Fruit fly (Drosophila melanogaster) whole organism, embryonic: Measurements from ENCODE around the gene CG13088.

Experiments used
- Atf-2 ChIP-seq: fragments of 200-800 bp; sonication (Bioruptor generic); optimal IDR thresholded peaks from 2 replicates; lab custom pipeline; 2016; ENCODE audit warnings: missing biosample characterization, missing genetic modification characterization
- Awh ChIP-seq: fragments of 200-800 bp; sonication (Bioruptor generic); IDR thresholded peaks from 2 replicates; pipeline ENCODE4, ENCODE4 v1.3.6; 2022; ENCODE audit warnings: missing biosample characterization, missing genetic modification characterization
- CG11696 ChIP-seq: fragments of 200-800 bp; sonication (Bioruptor generic); IDR thresholded peaks from 2 replicates; pipeline ENCODE4 v1.3.6; 2022; ENCODE audit warnings: missing biosample characterization, missing genetic modification characterization
- CG1233 ChIP-seq: fragments of 200-800 bp; sonication (Bioruptor generic); optimal IDR thresholded peaks from 4 replicates; lab custom pipeline; 2018; ENCODE audit warnings: missing biosample characterization, mild to moderate bottlenecking, missing genetic modification characterization
- CG14710 ChIP-seq: fragments of 200-800 bp; sonication (Bioruptor generic); optimal IDR thresholded peaks from 3 replicates; lab custom pipeline; 2019; ENCODE audit warnings: missing biosample characterization, mild to moderate bottlenecking, missing genetic modification characterization, moderate library complexity
- CG17612 ChIP-seq: fragments of 200-800 bp; sonication (Bioruptor generic); IDR thresholded peaks from 2 replicates; pipeline ENCODE4 v1.3.6; 2022; ENCODE audit warnings: missing biosample characterization, missing genetic modification characterization
- CG1832 ChIP-seq: fragments of 200-800 bp; sonication (Bioruptor generic); optimal IDR thresholded peaks from 2 replicates; lab custom pipeline; 2017; ENCODE audit warnings: missing biosample characterization, mild to moderate bottlenecking, missing genetic modification characterization, inconsistent platforms
- CG3065 ChIP-seq: fragments of 200-800 bp; sonication (Bioruptor generic); optimal IDR thresholded peaks from 2 replicates; lab custom pipeline; 2016; ENCODE audit warnings: missing biosample characterization, missing genetic modification characterization
- CG3407 ChIP-seq: fragments of 200-800 bp; sonication (Bioruptor generic); optimal IDR thresholded peaks from 2 replicates; lab custom pipeline; 2018; ENCODE audit warnings: missing biosample characterization, mild to moderate bottlenecking, missing genetic modification characterization
- CG3838 ChIP-seq: fragments of 200-800 bp; sonication (Bioruptor generic); optimal IDR thresholded peaks from 3 replicates; lab custom pipeline; 2016; ENCODE audit warnings: missing biosample characterization, missing genetic modification characterization
- CG3847 ChIP-seq: fragments of 200-800 bp; sonication (Bioruptor generic); IDR thresholded peaks from 2 replicates; pipeline ENCODE4 v1.3.6; 2022; ENCODE audit warnings: missing biosample characterization, missing genetic modification characterization
- CG4617 ChIP-seq: fragments of 200-800 bp; sonication (Bioruptor generic); optimal IDR thresholded peaks from 3 replicates; lab custom pipeline; 2016; ENCODE audit warnings: missing biosample characterization, missing genetic modification characterization, borderline replicate concordance
- CG4707 ChIP-seq: fragments of 200-800 bp; sonication (Bioruptor generic); optimal IDR thresholded peaks from 2 replicates; lab custom pipeline; 2018; ENCODE audit warnings: missing biosample characterization, mild to moderate bottlenecking, missing genetic modification characterization, moderate library complexity
- CG7745 ChIP-seq: fragments of 200-800 bp; sonication (Bioruptor generic); optimal IDR thresholded peaks from 2 replicates; lab custom pipeline; 2018; ENCODE audit warnings: missing biosample characterization, mild to moderate bottlenecking, missing genetic modification characterization, moderate library complexity
- CG7839 ChIP-seq: fragments of 200-800 bp; sonication (Bioruptor generic); optimal IDR thresholded peaks from 3 replicates; lab custom pipeline; 2018; ENCODE audit warnings: missing biosample characterization, mild to moderate bottlenecking, missing genetic modification characterization, moderate library complexity
- CG8359 ChIP-seq: fragments of 200-800 bp; sonication (Bioruptor generic); optimal IDR thresholded peaks from 2 replicates; lab custom pipeline; 2017; ENCODE audit warnings: missing biosample characterization, mild to moderate bottlenecking, missing genetic modification characterization, borderline replicate concordance
- D ChIP-seq, 2 experiments: fragments of 200-800 bp in 1 of 2; fragments of >200 bp in 1 of 2; sonication (Bioruptor generic) in 1 of 2; optimal IDR thresholded peaks; 2 replicates in 1 of 2; 3 replicates in 1 of 2; lab custom pipeline; 2017; ENCODE audit warnings: mild to moderate bottlenecking in 1 of 2, missing biosample characterization in 1 of 2, missing genetic modification characterization in 1 of 2, missing genetic modification reagents in 1 of 2
- Deaf1 ChIP-seq: fragments of 200-800 bp; optimal IDR thresholded peaks from 3 replicates; lab custom pipeline; 2019; ENCODE audit warnings: missing biosample characterization, mild to moderate bottlenecking, missing genetic modification characterization, moderate library complexity
- Dip2 ChIP-seq: fragments of 200-800 bp; sonication (Bioruptor generic); IDR thresholded peaks from 2 replicates; pipeline ENCODE4 v1.3.6; 2022; ENCODE audit warnings: missing biosample characterization, missing genetic modification characterization
- H2.0 ChIP-seq: fragments of 200-800 bp; sonication (Bioruptor generic); IDR thresholded peaks from 2 replicates; pipeline ENCODE4 v1.3.6; 2022; ENCODE audit warnings: missing biosample characterization, missing genetic modification characterization
- NK7.1 ChIP-seq: fragments of 200-800 bp; sonication (Bioruptor generic); optimal IDR thresholded peaks from 3 replicates; lab custom pipeline; 2016; ENCODE audit warnings: missing biosample characterization, missing genetic modification characterization
- Oli ChIP-seq: fragments of 200-800 bp; sonication (Bioruptor generic); optimal IDR thresholded peaks from 2 replicates; lab custom pipeline; 2018; ENCODE audit warnings: missing biosample characterization, mild to moderate bottlenecking, missing genetic modification characterization, moderate library complexity
- TFAM ChIP-seq: fragments of 200-800 bp; sonication (Bioruptor generic); optimal IDR thresholded peaks from 2 replicates; lab custom pipeline; 2017; ENCODE audit warnings: missing biosample characterization, missing genetic modification characterization, inconsistent platforms
- YL-1 ChIP-seq: fragments of 200-800 bp; sonication (Bioruptor generic); optimal IDR thresholded peaks from 3 replicates; lab custom pipeline; 2017; ENCODE audit warnings: missing biosample characterization, mild to moderate bottlenecking, missing genetic modification characterization
- aop ChIP-seq: fragments of 200-800 bp; sonication (Bioruptor generic); IDR thresholded peaks from 2 replicates; pipeline ENCODE4 v1.3.6; 2022; ENCODE audit warnings: missing biosample characterization, missing genetic modification characterization
- bbx ChIP-seq: fragments of 200-800 bp; sonication (Bioruptor generic); IDR thresholded peaks from 2 replicates; pipeline ENCODE4 v1.3.6; 2022; ENCODE audit warnings: missing biosample characterization, missing genetic modification characterization; ENCODE audit not compliant: partially characterized antibody
- bcd ChIP-seq: fragments of 200-800 bp; sonication (Bioruptor generic); optimal IDR thresholded peaks from 2 replicates; lab custom pipeline; 2017; ENCODE audit warnings: missing biosample characterization, mild to moderate bottlenecking, missing genetic modification characterization
- bigmax ChIP-seq: fragments of 200-800 bp; sonication (Bioruptor generic); optimal IDR thresholded peaks from 2 replicates; lab custom pipeline; 2018; ENCODE audit warnings: missing biosample characterization, mild to moderate bottlenecking, missing genetic modification characterization
- bsh ChIP-seq, 2 experiments: fragments of 200-800 bp; sonication (Bioruptor generic); optimal IDR thresholded peaks; 2 replicates each; lab custom pipeline; 2017 to 2018; ENCODE audit warnings: mild to moderate bottlenecking in 2 of 2, missing biosample characterization in 2 of 2, missing genetic modification characterization in 2 of 2, moderate library complexity in 1 of 2
- btn ChIP-seq: fragments of 200-800 bp; sonication (Bioruptor generic); optimal IDR thresholded peaks from 2 replicates; lab custom pipeline; 2016; ENCODE audit warnings: missing biosample characterization, missing genetic modification characterization
- crc ChIP-seq: fragments of 200-800 bp; sonication (Bioruptor generic); optimal IDR thresholded peaks from 2 replicates; lab custom pipeline; 2016; ENCODE audit warnings: missing biosample characterization, missing genetic modification characterization
- dati ChIP-seq: fragments of 200-800 bp; sonication (Bioruptor generic); IDR thresholded peaks from 2 replicates; pipeline ENCODE4 v1.3.6; 2022; ENCODE audit warnings: missing biosample characterization, missing genetic modification characterization
- emc ChIP-seq: fragments of 200-800 bp; sonication (Bioruptor generic); optimal IDR thresholded peaks from 2 replicates; lab custom pipeline; 2016; ENCODE audit warnings: missing biosample characterization, missing genetic modification characterization
- esg ChIP-seq: fragments of 200-800 bp; sonication (Bioruptor generic); conservative IDR thresholded peaks from 2 replicates; pipeline ENCODE4 v1.3.6; 2022; ENCODE audit warnings: missing biosample characterization, missing genetic modification characterization
- eyg ChIP-seq: fragments of 200-800 bp; sonication (Bioruptor generic); optimal IDR thresholded peaks from 3 replicates; lab custom pipeline; 2016; ENCODE audit warnings: missing biosample characterization, missing genetic modification characterization
- fd96Cb ChIP-seq: fragments of 200-800 bp; sonication (Bioruptor generic); optimal IDR thresholded peaks from 2 replicates; lab custom pipeline; 2018; ENCODE audit warnings: missing biosample characterization, mild to moderate bottlenecking, missing genetic modification characterization, moderate library complexity
- grau ChIP-seq: fragments of 200-800 bp; optimal IDR thresholded peaks from 3 replicates; lab custom pipeline; 2019; ENCODE audit warnings: missing biosample characterization, mild to moderate bottlenecking, missing genetic modification characterization, moderate library complexity
- hbn ChIP-seq: fragments of 200-800 bp; sonication (Bioruptor generic); IDR thresholded peaks from 2 replicates; pipeline ENCODE4 v1.3.6; 2022; ENCODE audit warnings: missing biosample characterization, missing genetic modification characterization; ENCODE audit not compliant: partially characterized antibody
- hkb ChIP-seq, 2 experiments: fragments of 200-800 bp in 1 of 2; fragments of >200 bp in 1 of 2; sonication (Bioruptor generic) in 1 of 2; IDR thresholded peaks in 1 of 2; optimal IDR thresholded peaks in 1 of 2; 2 replicates each; pipeline versions ENCODE4 v1.3.6 to Lab custom; 2017 to 2022; ENCODE audit warnings: missing biosample characterization in 1 of 2, missing genetic modification characterization in 1 of 2
- kah ChIP-seq: fragments of 200-800 bp; sonication (Bioruptor generic); optimal IDR thresholded peaks from 2 replicates; lab custom pipeline; 2018; ENCODE audit warnings: missing biosample characterization, mild to moderate bottlenecking, missing genetic modification characterization
- lbe ChIP-seq: fragments of 200-800 bp; sonication (Bioruptor generic); optimal IDR thresholded peaks from 2 replicates; lab custom pipeline; 2016; ENCODE audit warnings: missing biosample characterization, mild to moderate bottlenecking, missing genetic modification characterization
- ro ChIP-seq: fragments of 200-800 bp; sonication (Bioruptor generic); IDR thresholded peaks from 2 replicates; pipeline ENCODE4 v1.3.6; 2022; ENCODE audit warnings: missing biosample characterization, missing genetic modification characterization
- sisA ChIP-seq: fragments of 200-800 bp; sonication (Bioruptor generic); IDR thresholded peaks from 2 replicates; pipeline ENCODE4 v1.3.6; 2022; ENCODE audit warnings: missing biosample characterization, missing genetic modification characterization
- slp2 ChIP-seq: fragments of 200-800 bp; sonication (Bioruptor generic); optimal IDR thresholded peaks from 2 replicates; lab custom pipeline; 2016; ENCODE audit warnings: missing biosample characterization, missing genetic modification characterization
- sob ChIP-seq: fragments of 200-800 bp; sonication (Bioruptor generic); IDR thresholded peaks from 2 replicates; pipeline ENCODE4 v1.3.6; 2022; ENCODE audit warnings: missing biosample characterization, missing genetic modification characterization
- tgo ChIP-seq: fragments of 200-800 bp; sonication (Bioruptor generic); IDR thresholded peaks from 3 replicates; pipeline ENCODE4 v1.3.6; 2022; ENCODE audit warnings: missing biosample characterization, missing genetic modification characterization
- twi ChIP-seq: fragments of 200-800 bp; optimal IDR thresholded peaks from 2 replicates; lab custom pipeline; 2019; ENCODE audit warnings: missing biosample characterization, mild to moderate bottlenecking, missing genetic modification characterization, moderate library complexity
- wor ChIP-seq: fragments of 200-800 bp; sonication (Bioruptor generic); IDR thresholded peaks from 2 replicates; pipeline ENCODE4 v1.3.6; 2022; ENCODE audit warnings: missing biosample characterization, missing genetic modification characterization
- yki ChIP-seq: fragments of >200 bp; optimal IDR thresholded peaks from 3 replicates; lab custom pipeline; 2018
- zen ChIP-seq: fragments of 200-800 bp; sonication (Bioruptor generic); optimal IDR thresholded peaks from 3 replicates; lab custom pipeline; 2018; ENCODE audit warnings: missing biosample characterization, mild to moderate bottlenecking, missing genetic modification characterization, moderate library complexity

The CG13088 gene

dm6 chr2L:8528318-8528717 is 39.5 kb downstream of the CG13088 start, which contains the start of the genes lmgA and lmgB (continued):
- TF ChIP-seq aop (GFP tag; lab: Robert Waterston, UW): no peak
- no peak for TF ChIP-seq CG3065
- peak; percentile 35 for TF ChIP-seq grau
- TF ChIP-seq CG14710 (tag; lab: Kevin White, UChicago): peak; percentile 77
- TF ChIP-seq zen (tag; lab: Kevin White, UChicago): peak; percentile 50
- TF ChIP-seq dati (GFP tag; lab: Robert Waterston, UW): no peak
- TF ChIP-seq CG1832 (GFP tag; lab: Kevin White, UChicago): no peak
- peak; percentile 82 for TF ChIP-seq bbx (GFP tag; lab: Robert Waterston, UW)
- TF ChIP-seq bcd (GFP tag; lab: Kevin White, UChicago): peak; percentile 58
- TF ChIP-seq lbe: peak; percentile 54
- TF ChIP-seq sob (GFP tag; lab: Robert Waterston, UW): peak; percentile 47; the same call in 1 of the 2 replicates
- no peak for TF ChIP-seq CG17612
- no peak for TF ChIP-seq D (optimal IDR thresholded peaks at IDR 0.05; lab: Kevin White, UChicago)
- TF ChIP-seq D (GFP tag; optimal IDR thresholded peaks at IDR 0.05; lab: Kevin White, UChicago): no peak
- 0 out of 2 replicates have a peak, but pooled peaks have one; percentile 7 for TF ChIP-seq CG11696 (GFP tag; lab: Robert Waterston, UW)
- TF ChIP-seq NK7.1 (GFP tag; lab: Kevin White, UChicago): no peak
- TF ChIP-seq twi (tag; lab: Kevin White, UChicago): peak; percentile 3
- peak; percentile 55; the same call in 1 of the 2 replicates for TF ChIP-seq sisA (GFP tag; lab: Robert Waterston, UW)
- TF ChIP-seq Oli: no peak
- TF ChIP-seq hkb (optimal IDR thresholded peaks at IDR 0.05; lab: Kevin White, UChicago): no peak
- TF ChIP-seq hkb (GFP tag; IDR thresholded peaks at IDR 0.05; lab: Robert Waterston, UW): peak; percentile 30; the same call in 1 of the 2 replicates
- peak; percentile 37 for TF ChIP-seq esg (GFP tag; lab: Robert Waterston, UW)
- no peak for TF ChIP-seq CG3847 (GFP tag; lab: Robert Waterston, UW)
- no peak for TF ChIP-seq Dip2 (GFP tag; lab: Robert Waterston, UW)
- no peak for TF ChIP-seq CG3407 (GFP tag; lab: Kevin White, UChicago)
- peak; percentile 52 for TF ChIP-seq YL-1 (GFP tag; lab: Kevin White, UChicago)
- peak; percentile 27 for TF ChIP-seq CG7839 (tag; lab: Kevin White, UChicago)
- TF ChIP-seq CG7745 (tag; lab: Kevin White, UChicago): no peak
- no peak for TF ChIP-seq kah (GFP tag; lab: Kevin White, UChicago)
- TF ChIP-seq eyg (GFP tag; lab: Kevin White, UChicago): no peak
- TF ChIP-seq bigmax: no peak
- TF ChIP-seq emc (GFP tag; lab: Kevin White, UChicago): no peak
- TF ChIP-seq CG4617 (GFP tag; lab: Kevin White, UChicago): peak; percentile 80
- no peak for TF ChIP-seq wor (GFP tag; lab: Robert Waterston, UW)
- peak; percentile 33; the same call in 1 of the 2 replicates for TF ChIP-seq H2.0 (GFP tag; lab: Robert Waterston, UW)
- no peak for TF ChIP-seq CG4707 (GFP tag; lab: Kevin White, UChicago)
- TF ChIP-seq crc (GFP tag; lab: Kevin White, UChicago): no peak
- TF ChIP-seq Deaf1 (tag; lab: Kevin White, UChicago): no peak
- no peak for TF ChIP-seq Atf-2
- TF ChIP-seq TFAM (GFP tag; lab: Kevin White, UChicago): no peak
- TF ChIP-seq yki: no peak
- peak; percentile 72 for TF ChIP-seq hbn (GFP tag; lab: Robert Waterston, UW)
- TF ChIP-seq Awh (GFP tag; lab: Robert Waterston, UW): no peak
- peak in 1 of 2 experiments; percentile 29 for TF ChIP-seq bsh (GFP tag; optimal IDR thresholded peaks at IDR 0.05; lab: Kevin White, UChicago)
- no peak for TF ChIP-seq ro (GFP tag; lab: Robert Waterston, UW)
- TF ChIP-seq CG8359 (GFP tag; lab: Kevin White, UChicago): no peak
- no peak for TF ChIP-seq CG3838
- no peak for TF ChIP-seq fd96Cb (tag; lab: Kevin White, UChicago)
- TF ChIP-seq slp2 (GFP tag; lab: Kevin White, UChicago): no peak
- no peak for TF ChIP-seq tgo (GFP tag; lab: Robert Waterston, UW)
- TF ChIP-seq btn: no peak
- no peak for TF ChIP-seq CG1233 (GFP tag; lab: Kevin White, UChicago)
